Worm (Caenorhabditis elegans) whole organism, late embryonic: ENCODE data around the gene C16C4.17.

Experiments
- T23F11.4 ChIP-seq: fragments of 200-800 bp; sonication (Bioruptor generic); optimal IDR thresholded peaks from 2 replicates; lab custom pipeline; 2018; ENCODE audit warnings: mild to moderate bottlenecking, missing genetic modification characterization, missing compliant biosample characterization
- Y22D7AL.16 ChIP-seq: sonication (generic microtip); optimal IDR thresholded peaks from 2 replicates; lab custom pipeline; 2016; ENCODE audit warnings: missing genetic modification characterization, missing compliant biosample characterization
- ama-1 ChIP-seq: fragments of 150-350 bp; optimal IDR thresholded peaks from 2 replicates; lab custom pipeline; 2014
- ceh-14 ChIP-seq: sonication (generic microtip); optimal IDR thresholded peaks from 2 replicates; lab custom pipeline; 2016; ENCODE audit warnings: missing genotype, missing genetic modification characterization, missing compliant biosample characterization
- ceh-18 ChIP-seq: sonication (generic microtip); optimal IDR thresholded peaks from 2 replicates; lab custom pipeline; 2016; ENCODE audit warnings: missing genetic modification characterization, missing compliant biosample characterization
- ceh-19 ChIP-seq: fragments of 200-800 bp; sonication (Bioruptor generic); optimal IDR thresholded peaks from 2 replicates; lab custom pipeline; 2018; ENCODE audit warnings: mild to moderate bottlenecking, missing genetic modification characterization, missing compliant biosample characterization
- ceh-24 ChIP-seq: sonication (generic microtip); optimal IDR thresholded peaks from 2 replicates; lab custom pipeline; 2016; ENCODE audit warnings: mild to moderate bottlenecking, missing genetic modification characterization, missing compliant biosample characterization
- ceh-34 ChIP-seq: sonication (generic microtip); optimal IDR thresholded peaks from 2 replicates; lab custom pipeline; 2016; ENCODE audit warnings: mild to moderate bottlenecking, missing genetic modification characterization, missing compliant biosample characterization
- ceh-48 ChIP-seq: sonication (generic microtip); optimal IDR thresholded peaks from 2 replicates; lab custom pipeline; 2016; ENCODE audit warnings: missing genetic modification characterization, inconsistent platforms, missing compliant biosample characterization
- ceh-9 ChIP-seq: sonication (generic microtip); optimal IDR thresholded peaks from 2 replicates; lab custom pipeline; 2016; ENCODE audit warnings: mild to moderate bottlenecking, missing genetic modification characterization, inconsistent platforms, missing compliant biosample characterization
- dmd-4 ChIP-seq: sonication (generic microtip); optimal IDR thresholded peaks from 2 replicates; lab custom pipeline; 2016; ENCODE audit warnings: borderline replicate concordance, missing genetic modification characterization, missing compliant biosample characterization
- dve-1 ChIP-seq: sonication (generic microtip); optimal IDR thresholded peaks from 2 replicates; lab custom pipeline; 2017; ENCODE audit warnings: antibody characterized with exemption, mild to moderate bottlenecking, missing genetic modification characterization, missing compliant biosample characterization
- elt-2 ChIP-seq: sonication (generic microtip); optimal IDR thresholded peaks from 2 replicates; lab custom pipeline; 2016; ENCODE audit warnings: missing genetic modification reagents, missing genetic modification characterization, missing compliant biosample characterization
- fax-1 ChIP-seq: sonication (generic microtip); optimal IDR thresholded peaks from 2 replicates; lab custom pipeline; 2016; ENCODE audit warnings: missing genotype, missing genetic modification characterization, missing compliant biosample characterization
- hlh-13 ChIP-seq: fragments of 200-800 bp; sonication (Bioruptor generic); optimal IDR thresholded peaks from 2 replicates; lab custom pipeline; 2018; ENCODE audit warnings: mild to moderate bottlenecking, missing genetic modification characterization, missing compliant biosample characterization
- hlh-15 ChIP-seq: sonication (generic microtip); optimal IDR thresholded peaks from 2 replicates; lab custom pipeline; 2016; ENCODE audit warnings: missing genetic modification characterization, missing compliant biosample characterization
- hlh-30 ChIP-seq: sonication (generic microtip); optimal IDR thresholded peaks from 2 replicates; lab custom pipeline; 2017; ENCODE audit warnings: antibody characterized with exemption, missing genetic modification characterization, missing compliant biosample characterization; ENCODE audit not compliant: insufficient read depth
- hlh-6 ChIP-seq: sonication (generic microtip); optimal IDR thresholded peaks from 2 replicates; lab custom pipeline; 2016; ENCODE audit warnings: missing genotype, missing genetic modification characterization, missing compliant biosample characterization
- hlh-8 ChIP-seq: sonication (generic microtip); optimal IDR thresholded peaks from 2 replicates; lab custom pipeline; 2016; ENCODE audit warnings: missing genotype, missing genetic modification characterization, missing compliant biosample characterization
- lim-6 ChIP-seq: sonication (generic microtip); optimal IDR thresholded peaks from 2 replicates; lab custom pipeline; 2016; ENCODE audit warnings: missing genetic modification characterization, missing compliant biosample characterization
- madf-2 ChIP-seq: sonication (generic microtip); optimal IDR thresholded peaks from 2 replicates; lab custom pipeline; 2017; ENCODE audit warnings: missing genetic modification characterization, missing compliant biosample characterization
- mec-3 ChIP-seq: sonication (generic microtip); optimal IDR thresholded peaks from 2 replicates; lab custom pipeline; 2016; ENCODE audit warnings: borderline replicate concordance, missing genetic modification characterization, missing compliant biosample characterization
- nfya-1 ChIP-seq: sonication (generic microtip); optimal IDR thresholded peaks from 2 replicates; lab custom pipeline; 2017; ENCODE audit warnings: missing genetic modification characterization, mild to moderate bottlenecking, missing compliant biosample characterization, antibody characterized with exemption, moderate library complexity
- nhr-11 ChIP-seq: fragments of 150-350 bp; optimal IDR thresholded peaks from 2 replicates; lab custom pipeline; 2014; ENCODE audit warnings: missing biosample characterization, missing genetic modification characterization
- npax-4 ChIP-seq: sonication (generic microtip); optimal IDR thresholded peaks from 2 replicates; lab custom pipeline; 2016; ENCODE audit warnings: missing genetic modification characterization, missing compliant biosample characterization
- pag-3 ChIP-seq: sonication (generic microtip); optimal IDR thresholded peaks from 2 replicates; lab custom pipeline; 2016; ENCODE audit warnings: missing compliant biosample characterization, missing genetic modification characterization, borderline replicate concordance
- pros-1 ChIP-seq: fragments of 150-350 bp; optimal IDR thresholded peaks from 2 replicates; lab custom pipeline; 2014; ENCODE audit warnings: missing biosample characterization, missing genetic modification reagents, missing genetic modification characterization
- ref-2 ChIP-seq: sonication (generic microtip); optimal IDR thresholded peaks from 2 replicates; lab custom pipeline; 2016; ENCODE audit warnings: missing genetic modification characterization, missing compliant biosample characterization
- rnt-1 ChIP-seq: sonication (generic microtip); optimal IDR thresholded peaks from 2 replicates; lab custom pipeline; 2016; ENCODE audit warnings: missing genetic modification characterization, missing compliant biosample characterization
- sdc-2 ChIP-seq: sonication (generic microtip); optimal IDR thresholded peaks from 2 replicates; lab custom pipeline; 2016; ENCODE audit warnings: missing genotype, missing genetic modification characterization, missing compliant biosample characterization
- tbx-2 ChIP-seq: sonication (generic microtip); optimal IDR thresholded peaks from 2 replicates; lab custom pipeline; 2016; ENCODE audit warnings: missing genetic modification characterization, missing compliant biosample characterization
- ttx-3 ChIP-seq: sonication (generic microtip); optimal IDR thresholded peaks from 2 replicates; lab custom pipeline; 2016; ENCODE audit warnings: missing genetic modification reagents, missing genetic modification characterization, missing compliant biosample characterization
- unc-42 ChIP-seq: sonication (generic microtip); optimal IDR thresholded peaks from 2 replicates; lab custom pipeline; 2016; ENCODE audit warnings: missing genotype, missing genetic modification characterization, missing compliant biosample characterization
- unc-55 ChIP-seq: sonication (generic microtip); optimal IDR thresholded peaks from 2 replicates; lab custom pipeline; 2017; ENCODE audit warnings: missing biosample characterization, missing genetic modification reagents, missing genetic modification characterization

The C16C4.17 gene

DNA sequence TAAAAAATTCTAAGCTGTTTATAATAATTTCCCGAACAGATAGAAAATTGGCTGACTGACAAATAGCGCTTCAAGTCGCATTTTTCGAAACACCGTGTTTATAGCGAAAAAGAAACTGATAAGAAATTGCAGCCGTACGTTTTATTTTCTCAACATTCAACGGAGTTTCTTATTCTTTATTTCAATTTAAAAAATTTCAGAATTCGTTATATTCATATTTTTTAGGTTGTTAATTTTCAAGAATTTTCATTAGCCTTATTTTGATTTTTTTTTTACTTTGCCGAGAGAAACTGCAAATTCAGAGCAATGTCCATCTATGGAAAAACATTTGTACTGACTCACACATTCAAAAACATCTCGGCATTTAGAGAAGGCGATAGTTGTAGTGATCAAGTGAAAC lies 33.6 kb downstream of the C16C4.17 start, which contains the start of gene C46F9.6:
Gene C46F9.6 (plus strand): TSS at position 301 of the 400 bp plus-strand sequence.
- TF ChIP-seq ceh-9 (tag; lab: Kevin White, UChicago): no peak
- no peak for TF ChIP-seq ceh-19 (GFP tag; lab: Kevin White, UChicago)
- TF ChIP-seq, all 69 proteins: peak for 0

DNA sequence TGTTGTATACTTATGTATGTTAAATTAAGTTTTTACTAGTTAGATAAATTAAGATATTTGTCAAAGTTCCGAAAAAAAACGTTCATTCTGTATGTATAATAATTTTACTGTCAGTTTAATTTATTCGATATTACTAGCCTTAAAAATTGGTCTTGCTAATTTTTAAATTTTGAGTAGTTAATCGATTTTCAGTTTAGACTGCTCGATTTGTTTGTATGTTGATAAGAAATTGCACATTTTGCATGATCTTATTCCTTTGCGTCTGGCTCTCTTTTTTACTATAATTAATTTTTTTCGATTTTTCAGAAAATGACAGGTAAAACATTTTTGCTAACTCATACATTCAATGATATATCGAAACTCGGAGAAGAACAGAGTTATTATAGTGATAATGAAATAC lies 35.6 kb downstream of the C16C4.17 start, which contains the start of gene math-24:
Gene math-24 (plus strand): TSS at position 301 of the 400 bp plus-strand sequence.
- TF ChIP-seq unc-55 (no peak), hlh-15 (tag; lab: Kevin White, UChicago) (no peak), pag-3 (tag; lab: Kevin White, UChicago) (no peak), ama-1 (lab: Kevin White, UChicago) (no peak), madf-2 (no peak), elt-2 (no peak), rnt-1 (tag; lab: Kevin White, UChicago) (no peak), T23F11.4 (GFP tag; lab: Kevin White, UChicago) (no peak), ceh-34 (tag; lab: Kevin White, UChicago) (no peak), hlh-13 (GFP tag; lab: Kevin White, UChicago) (no peak), mec-3 (tag; lab: Kevin White, UChicago) (no peak), ceh-14 (tag; lab: Kevin White, UChicago) (no peak), hlh-30 (no peak), lim-6 (tag; lab: Kevin White, UChicago) (no peak), ceh-18 (no peak), ceh-48 (tag; lab: Kevin White, UChicago) (no peak), nfya-1 (tag; lab: Kevin White, UChicago) (no peak), ttx-3 (no peak), dmd-4 (tag; lab: Kevin White, UChicago) (no peak), fax-1 (tag; lab: Kevin White, UChicago) (no peak)

DNA sequence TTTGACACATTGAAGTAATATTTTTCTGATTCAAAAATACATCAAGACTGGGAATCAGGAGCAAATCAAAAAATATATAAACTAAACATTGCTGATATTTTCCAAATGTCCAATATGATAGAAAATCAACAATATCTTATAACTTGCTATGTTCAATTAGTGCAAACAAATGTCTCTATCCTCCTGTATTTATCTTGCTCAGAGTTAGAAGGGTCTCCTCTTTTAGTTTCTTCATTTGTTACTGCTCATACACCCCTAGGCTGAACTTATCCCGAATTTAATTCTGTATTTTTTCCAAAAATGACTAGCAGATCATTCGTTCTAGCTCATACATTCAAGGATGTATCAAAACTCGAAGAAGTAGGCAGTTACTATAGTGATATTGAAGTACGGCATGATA lies 37.6 kb downstream of the C16C4.17 start, which contains the start of gene math-23:
Gene math-23 (plus strand): TSS at position 301 of the 400 bp plus-strand sequence.
- TF ChIP-seq hlh-30 (no peak), mec-3 (tag; lab: Kevin White, UChicago) (no peak), pros-1 (no peak), nhr-11 (tag; lab: Kevin White, UChicago) (no peak), Y22D7AL.16 (tag; lab: Kevin White, UChicago) (no peak)

DNA sequence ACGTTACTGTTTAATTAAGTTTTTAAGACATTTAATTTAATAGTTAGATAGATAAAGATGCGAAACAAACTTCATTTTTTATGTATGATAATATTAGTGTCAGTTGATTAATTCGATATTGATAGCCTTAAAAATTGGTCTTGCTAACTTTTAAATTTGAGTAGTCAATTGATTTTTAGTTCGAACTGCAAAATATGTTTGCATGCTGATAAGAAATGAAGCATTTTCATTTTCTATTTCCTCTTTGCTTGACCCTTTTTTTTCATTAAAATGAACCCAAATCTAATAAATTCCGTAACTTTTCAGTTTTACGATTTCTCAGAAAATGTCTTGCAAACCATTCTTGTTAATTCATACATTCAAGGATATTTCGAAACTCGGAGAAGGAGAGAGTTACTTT lies 40.7 kb downstream of the C16C4.17 start, which contains the start of gene math-22:
Gene math-22 (plus strand): TSS at position 301 of the 400 bp plus-strand sequence.
- no peak for TF ChIP-seq ceh-24
- TF ChIP-seq unc-42 (tag; lab: Kevin White, UChicago): no peak
- no peak for TF ChIP-seq dmd-4 (tag; lab: Kevin White, UChicago)
- TF ChIP-seq ceh-18: no peak
- no peak for TF ChIP-seq hlh-6 (tag; lab: Kevin White, UChicago)
- no peak for TF ChIP-seq hlh-8 (tag; lab: Kevin White, UChicago)
- TF ChIP-seq sdc-2 (tag; lab: Kevin White, UChicago): no peak
- no peak for TF ChIP-seq tbx-2 (tag; lab: Kevin White, UChicago)
- TF ChIP-seq ref-2 (tag; lab: Kevin White, UChicago): no peak

DNA sequence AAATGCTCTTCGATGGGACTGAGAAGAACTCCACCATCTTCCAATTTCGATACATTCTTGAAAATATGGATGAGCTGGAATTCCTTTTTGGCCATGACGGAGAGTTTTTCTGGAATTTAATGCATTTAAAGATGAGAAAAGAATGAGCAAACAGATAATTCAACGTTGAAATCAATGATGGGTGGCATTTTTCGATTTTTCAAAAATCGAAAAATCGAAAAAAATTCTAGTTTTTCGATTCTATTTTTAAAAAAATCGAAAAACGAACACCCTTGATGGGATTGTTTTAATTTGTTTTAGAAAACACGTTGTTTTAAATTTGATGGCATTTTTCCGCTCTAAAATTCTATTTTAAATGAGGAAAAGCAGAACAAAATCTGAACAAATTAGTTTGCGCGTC lies 48.4 kb downstream of the C16C4.17 start, which contains the start of gene math-31:
Gene math-31 (minus strand): TSS at position 101 of the 400 bp plus-strand sequence.
- TF ChIP-seq dve-1 (tag; lab: Kevin White, UChicago) (no peak), npax-4 (tag; lab: Kevin White, UChicago) (no peak)
